Worm (Caenorhabditis elegans): ENCODE results near the gene nft-1.

DNA sequence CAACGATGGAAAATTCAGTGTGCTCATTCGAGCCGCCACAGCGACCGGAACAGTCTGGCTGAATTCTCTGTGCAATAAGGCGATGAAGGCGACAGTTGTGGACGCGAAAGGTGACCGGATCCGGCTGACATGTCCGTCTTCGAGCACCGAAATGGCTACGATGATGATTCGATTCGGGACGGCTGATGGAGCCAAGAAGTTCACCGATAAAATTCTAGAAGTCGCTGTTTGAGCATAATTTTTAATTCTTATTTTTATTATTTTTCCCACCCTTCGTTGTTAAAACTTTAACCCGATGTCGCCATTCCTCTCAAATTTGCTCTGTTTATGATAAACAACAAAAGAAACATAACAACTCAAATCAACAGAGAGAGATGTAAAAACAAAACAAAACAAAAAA is 6.2 kb upstream of the nft-1 start:
- TF ChIP-seq dox-1 (GFP tag; IDR thresholded peaks at IDR 0.05) (no peak), mel-28 (tag; optimal IDR thresholded peaks at IDR 0.05; ENCODE audit: borderline replicate concordance) (no peak), ccch-3 (GFP tag; optimal IDR thresholded peaks at IDR 0.05) (no peak), ztf-28 (GFP tag; IDR thresholded peaks at IDR 0.05) (no peak), bed-2 (GFP tag; IDR thresholded peaks at IDR 0.05) (no peak), B0336.3 (GFP tag; IDR thresholded peaks at IDR 0.05) (no peak; the same call in 1 of the 2 replicates), ama-1 (optimal IDR thresholded peaks at IDR 0.05) (no peak), ama-1 (GFP tag; optimal IDR thresholded peaks at IDR 0.05) (no peak), Y95B8A.8 (GFP tag; IDR thresholded peaks at IDR 0.05) (no peak), somi-1 (GFP tag; optimal IDR thresholded peaks at IDR 0.05) (no peak), snpc-3.4 (tag; optimal IDR thresholded peaks at IDR 0.05) (no peak)
